Worm (Caenorhabditis elegans): Measurements from ENCODE around the gene Y82E9BR.3.

DNA sequence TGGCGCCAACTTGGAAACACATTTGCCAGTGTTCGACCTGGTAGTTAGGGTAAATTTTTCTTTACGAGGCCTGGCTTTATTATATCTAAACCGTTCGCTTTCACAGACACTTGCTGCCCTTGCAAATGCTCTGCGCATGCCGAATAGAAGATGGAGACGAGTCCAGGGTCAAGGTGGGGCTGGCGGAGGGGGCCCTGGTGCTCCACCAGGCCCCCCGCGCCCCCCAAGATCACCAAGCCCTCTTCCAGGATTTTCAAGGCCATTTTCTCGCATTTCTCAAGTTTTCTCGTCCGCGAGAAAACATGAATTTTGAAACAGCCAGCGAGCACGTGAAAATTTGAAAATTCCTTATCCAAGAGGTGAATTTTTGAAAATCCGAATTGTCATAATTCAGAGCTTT is 20.6 kb downstream of the Y82E9BR.3 start:
- no peak for TF ChIP-seq W03F9.2 (tag; optimal IDR thresholded peaks at IDR 0.05)
- TF ChIP-seq him-1 (tag; optimal IDR thresholded peaks at IDR 0.05): no peak

All from whole organism, L4/young adult.